Fruit fly (Drosophila melanogaster): ENCODE measurements around the gene PIG-F.

PIG-F gene

DNA sequence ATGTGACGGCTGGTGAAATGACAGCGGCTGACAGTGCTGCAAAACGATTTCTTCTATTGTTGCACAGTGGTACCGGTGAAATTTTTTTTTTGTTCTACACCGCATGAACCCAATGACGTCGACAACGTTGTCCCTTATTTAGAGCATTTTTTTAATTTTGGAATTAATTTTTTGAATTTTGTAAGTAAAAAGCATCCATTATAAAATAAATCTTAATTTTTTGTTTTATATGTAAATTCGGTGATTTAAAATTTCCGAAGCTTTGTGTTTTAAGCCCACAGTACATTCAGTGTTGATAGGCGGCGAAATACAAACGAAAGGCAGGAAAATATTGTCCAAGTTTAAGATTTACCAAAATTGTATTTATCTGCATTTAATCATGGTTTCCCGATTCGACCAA lies at the start of gene PIG-F, which contains the start of gene Lon:
Gene PIG-F (plus strand): TSS at position 284 of the 400 bp plus-strand sequence.
Gene Lon (minus strand): TSS at position 28 of the 400 bp plus-strand sequence.
- peak; percentile 99 for TF ChIP-seq CG14655 (GFP tag; optimal IDR thresholded peaks at IDR 0.05)
- TF ChIP-seq Ets98B (GFP tag; IDR thresholded peaks at IDR 0.05): peak; percentile 96
- peak; percentile 94 for TF ChIP-seq gl (tag; optimal IDR thresholded peaks at IDR 0.05)
- TF ChIP-seq fd96Ca (GFP tag; IDR thresholded peaks at IDR 0.05): peak; percentile 98
- no peak for TF ChIP-seq EcR (GFP tag; optimal IDR thresholded peaks at IDR 0.05)
- TF ChIP-seq CG10348 (GFP tag; IDR thresholded peaks at IDR 0.05): peak; percentile 95
- TF ChIP-seq CG17806 (tag; optimal IDR thresholded peaks at IDR 0.05): peak; percentile 99
- TF ChIP-seq Pif1B (GFP tag; optimal IDR thresholded peaks at IDR 0.05): peak; percentile 99
- peak; percentile 98 for TF ChIP-seq CG4496 (GFP tag; IDR thresholded peaks at IDR 0.05)
- TF ChIP-seq Snoo (tag; optimal IDR thresholded peaks at IDR 0.05): peak; percentile 99
- TF ChIP-seq CG8301 (tag; optimal IDR thresholded peaks at IDR 0.05): peak; percentile 97
- peak; percentile 95 for TF ChIP-seq rn (GFP tag; IDR thresholded peaks at IDR 0.05)
- peak; percentile 99 for TF ChIP-seq Pif1A (GFP tag; optimal IDR thresholded peaks at IDR 0.05)
- TF ChIP-seq CG9948 (tag; optimal IDR thresholded peaks at IDR 0.05): peak; percentile 99
- peak; percentile 99 for TF ChIP-seq CG8159 (tag; optimal IDR thresholded peaks at IDR 0.05)
- no peak for TF ChIP-seq D1 (tag; optimal IDR thresholded peaks at IDR 0.05)
- peak; percentile 99 for TF ChIP-seq CG15710 (tag; optimal IDR thresholded peaks at IDR 0.05)
- peak; percentile 96 for TF ChIP-seq CG34367 (tag; optimal IDR thresholded peaks at IDR 0.05)
- no peak; the same call in none of the 2 replicates for TF ChIP-seq CG12605 (GFP tag; IDR thresholded peaks at IDR 0.05)
- peak; percentile 98 for TF ChIP-seq CG32121 (GFP tag; IDR thresholded peaks at IDR 0.05)
- TF ChIP-seq CG13204 (GFP tag; optimal IDR thresholded peaks at IDR 0.05): no peak

DNA sequence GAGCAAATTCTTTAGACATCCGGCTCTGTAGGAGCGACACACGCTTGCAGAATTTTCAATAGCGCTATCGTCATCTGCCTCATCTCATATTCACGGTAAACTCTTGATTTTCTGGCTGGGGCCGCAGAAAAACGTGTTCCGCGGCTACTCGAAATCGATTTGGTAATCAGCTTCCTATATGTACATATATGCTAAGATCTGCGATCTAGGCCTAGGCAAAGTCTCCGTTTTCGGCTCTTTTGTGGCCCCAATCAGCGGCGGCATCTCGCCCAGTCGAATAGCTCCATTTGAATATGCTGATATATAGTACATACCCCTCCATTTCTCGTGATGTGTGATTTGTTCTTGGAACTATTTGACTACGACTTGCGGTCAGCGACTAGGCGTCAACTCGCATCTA lies 49.2 kb upstream of the PIG-F start:
- no peak for TF ChIP-seq Ets98B (GFP tag; IDR thresholded peaks at IDR 0.05)
- no peak for TF ChIP-seq CG32121 (GFP tag; IDR thresholded peaks at IDR 0.05)
- no peak for TF ChIP-seq CG9948 (tag; optimal IDR thresholded peaks at IDR 0.05)
- no peak for TF ChIP-seq rn (GFP tag; IDR thresholded peaks at IDR 0.05)
- TF ChIP-seq Snoo (tag; optimal IDR thresholded peaks at IDR 0.05): no peak
- TF ChIP-seq D1 (tag; optimal IDR thresholded peaks at IDR 0.05): no peak
- no peak for TF ChIP-seq EcR (GFP tag; optimal IDR thresholded peaks at IDR 0.05)
- TF ChIP-seq CG17806 (tag; optimal IDR thresholded peaks at IDR 0.05): no peak
- TF ChIP-seq CG8301 (tag; optimal IDR thresholded peaks at IDR 0.05): no peak
- TF ChIP-seq CG13204 (GFP tag; optimal IDR thresholded peaks at IDR 0.05): no peak

DNA sequence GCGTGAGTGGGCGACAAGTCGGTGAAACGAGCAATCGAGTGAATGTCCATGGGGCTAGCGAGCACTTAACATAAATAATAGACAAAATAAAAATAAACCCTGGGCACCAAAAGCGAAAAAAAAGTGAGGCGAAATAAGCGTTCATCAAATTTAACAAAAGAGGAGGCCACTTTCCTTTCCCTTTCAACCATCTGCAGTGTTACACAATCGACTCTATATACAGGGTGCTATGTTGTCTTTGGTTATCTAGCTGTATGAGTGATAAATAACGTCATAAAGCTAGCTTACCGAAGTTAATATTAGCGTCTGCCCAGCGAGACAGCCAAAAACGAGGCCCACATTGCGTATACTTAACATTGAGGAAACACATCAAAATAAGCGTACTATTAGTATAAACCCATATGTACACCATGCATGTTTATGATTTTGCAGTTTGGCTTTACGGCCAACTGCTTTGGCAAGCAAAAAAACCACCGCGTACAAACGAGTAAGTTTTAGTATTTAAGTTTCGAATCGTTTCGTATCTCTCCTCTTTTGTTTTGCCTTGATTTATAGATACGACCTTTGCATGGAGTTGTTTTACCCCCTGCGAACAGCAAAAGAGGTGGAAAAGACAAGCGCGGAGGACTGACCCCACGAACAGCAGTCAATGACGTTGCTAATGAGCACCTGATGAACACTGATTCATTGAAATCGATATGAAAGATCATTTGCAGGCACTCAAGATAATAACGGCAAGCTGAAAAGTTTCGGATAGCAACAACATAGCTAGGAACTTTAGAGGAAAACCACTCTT lies 47.2 kb upstream of the PIG-F start:
- peak; percentile 14 for TF ChIP-seq EcR (GFP tag; optimal IDR thresholded peaks at IDR 0.05)
- no peak for TF ChIP-seq CG8301 (tag; optimal IDR thresholded peaks at IDR 0.05)

DNA sequence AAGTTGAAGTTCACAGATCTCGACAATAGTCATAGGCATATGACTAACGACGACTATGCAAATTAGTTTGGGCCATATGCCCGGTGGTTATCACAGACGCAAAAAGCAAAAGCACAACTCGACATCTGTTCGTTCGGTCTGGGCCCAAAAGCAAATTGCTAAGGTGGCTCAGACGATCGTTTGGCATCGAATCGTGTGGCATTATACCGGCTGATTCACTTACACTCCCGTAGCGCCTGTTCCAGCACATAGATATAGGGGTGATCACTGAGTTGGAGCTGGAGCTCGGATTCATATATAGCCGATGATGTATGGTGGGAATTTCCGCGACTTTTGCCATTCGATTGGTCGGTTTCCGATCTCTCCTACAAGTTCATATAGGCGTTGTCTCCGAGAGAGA lies 46.1 kb upstream of the PIG-F start:
- TF ChIP-seq CG17806 (tag; optimal IDR thresholded peaks at IDR 0.05) (no peak), CG14655 (GFP tag; optimal IDR thresholded peaks at IDR 0.05) (no peak), CG15710 (tag; optimal IDR thresholded peaks at IDR 0.05) (no peak), fd96Ca (GFP tag; IDR thresholded peaks at IDR 0.05) (no peak), CG12605 (GFP tag; IDR thresholded peaks at IDR 0.05) (no peak), CG8301 (tag; optimal IDR thresholded peaks at IDR 0.05) (no peak), CG34367 (tag; optimal IDR thresholded peaks at IDR 0.05) (no peak), CG4496 (GFP tag; IDR thresholded peaks at IDR 0.05) (no peak), CG9948 (tag; optimal IDR thresholded peaks at IDR 0.05) (no peak), Pif1B (GFP tag; optimal IDR thresholded peaks at IDR 0.05) (no peak), gl (tag; optimal IDR thresholded peaks at IDR 0.05) (no peak), rn (GFP tag; IDR thresholded peaks at IDR 0.05) (no peak), D1 (tag; optimal IDR thresholded peaks at IDR 0.05) (no peak)

DNA sequence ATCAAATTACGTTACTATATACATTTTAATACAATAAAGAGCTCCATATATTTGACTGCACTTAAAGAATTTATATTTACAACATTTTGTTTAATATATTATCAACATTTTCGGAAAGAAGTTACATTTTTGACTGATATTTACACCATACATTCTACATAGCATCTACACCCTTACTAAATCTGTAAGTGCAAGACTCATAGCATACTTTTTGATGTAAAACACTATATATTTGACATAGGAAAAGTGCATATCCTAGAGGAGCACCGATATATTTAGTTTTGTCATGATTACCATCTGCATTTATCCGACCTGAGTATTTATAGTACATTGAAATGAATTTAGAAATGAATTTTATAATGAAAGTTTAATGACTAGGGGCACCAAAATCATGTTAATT lies 43.3 kb upstream of the PIG-F start:
- TF ChIP-seq Pif1B (GFP tag; optimal IDR thresholded peaks at IDR 0.05) (no peak), rn (GFP tag; IDR thresholded peaks at IDR 0.05) (no peak), CG32121 (GFP tag; IDR thresholded peaks at IDR 0.05) (no peak), CG12605 (GFP tag; IDR thresholded peaks at IDR 0.05) (no peak), CG15710 (tag; optimal IDR thresholded peaks at IDR 0.05) (no peak), CG13204 (GFP tag; optimal IDR thresholded peaks at IDR 0.05) (no peak)

DNA sequence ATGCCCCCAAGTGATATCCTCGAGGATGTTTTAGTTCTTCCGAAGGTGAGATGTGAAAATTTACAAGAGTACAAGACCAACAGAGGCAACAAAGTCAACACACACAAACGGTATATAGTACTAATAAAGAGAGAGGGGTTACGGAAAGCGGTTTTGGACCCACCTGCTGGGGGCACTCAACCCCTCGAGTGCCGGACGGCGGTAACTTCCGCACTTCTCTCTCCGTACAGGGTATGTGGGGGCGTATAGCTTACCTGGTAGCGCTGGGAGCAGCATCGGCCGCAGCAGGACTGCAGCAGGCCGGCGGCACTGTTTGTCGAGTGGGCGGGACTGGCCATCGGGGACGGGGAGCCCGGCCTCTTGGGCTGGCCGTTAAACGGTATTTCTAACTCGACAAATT lies 42.8 kb upstream of the PIG-F start:
- TF ChIP-seq CG17806 (tag; optimal IDR thresholded peaks at IDR 0.05) (no peak), Snoo (tag; optimal IDR thresholded peaks at IDR 0.05) (no peak), CG12605 (GFP tag; IDR thresholded peaks at IDR 0.05) (no peak), CG14655 (GFP tag; optimal IDR thresholded peaks at IDR 0.05) (no peak), CG10348 (GFP tag; IDR thresholded peaks at IDR 0.05) (no peak), gl (tag; optimal IDR thresholded peaks at IDR 0.05) (no peak), D1 (tag; optimal IDR thresholded peaks at IDR 0.05) (no peak), CG34367 (tag; optimal IDR thresholded peaks at IDR 0.05) (no peak), Pif1A (GFP tag; optimal IDR thresholded peaks at IDR 0.05) (no peak), CG9948 (tag; optimal IDR thresholded peaks at IDR 0.05) (no peak), CG15710 (tag; optimal IDR thresholded peaks at IDR 0.05) (no peak), CG8159 (tag; optimal IDR thresholded peaks at IDR 0.05) (no peak), Pif1B (GFP tag; optimal IDR thresholded peaks at IDR 0.05) (no peak), CG13204 (GFP tag; optimal IDR thresholded peaks at IDR 0.05) (no peak), Ets98B (GFP tag; IDR thresholded peaks at IDR 0.05) (no peak)

Data from whole organism, pupa.